Fruit fly (Drosophila melanogaster) whole organism, prepupa: Measurements from ENCODE around the gene colt.
A peak's percentile ranks its signal among the peaks of the same experiment; 100 is the strongest.

ENCODE experiments used
- Blimp-1 ChIP-seq: fragments of 200-800 bp; sonication (Bioruptor generic); optimal IDR thresholded peaks from 3 replicates; lab custom pipeline; 2017; ENCODE audit warnings: missing biosample characterization, missing genetic modification characterization, mild to moderate bottlenecking, moderate library complexity, missing genetic modification reagents
- CG10631 ChIP-seq: fragments of 200-800 bp; sonication (Bioruptor generic); optimal IDR thresholded peaks from 2 replicates; lab custom pipeline; 2016; ENCODE audit warnings: missing biosample characterization, missing genetic modification characterization
- CG10669 ChIP-seq: fragments of 200-800 bp; sonication (Bioruptor generic); optimal IDR thresholded peaks from 3 replicates; lab custom pipeline; 2018; ENCODE audit warnings: missing biosample characterization, mild to moderate bottlenecking, missing genetic modification characterization, moderate library complexity
- CG11294 ChIP-seq: fragments of 200-800 bp; sonication (Bioruptor generic); IDR thresholded peaks from 2 replicates; pipeline ENCODE4 v1.3.6; 2022; ENCODE audit warnings: missing biosample characterization, missing genetic modification characterization
- CG11762 ChIP-seq: fragments of 200-800 bp; sonication (Bioruptor generic); optimal IDR thresholded peaks from 3 replicates; lab custom pipeline; 2016; ENCODE audit warnings: missing biosample characterization, missing genetic modification characterization; ENCODE audit not compliant: insufficient read depth
- CG15336 ChIP-seq: fragments of 200-800 bp; sonication (Bioruptor generic); IDR thresholded peaks from 2 replicates; pipeline ENCODE4 v1.3.6; 2022; ENCODE audit warnings: missing biosample characterization, missing genetic modification characterization
- CG1621 ChIP-seq: fragments of 200-800 bp; sonication (Bioruptor generic); optimal IDR thresholded peaks from 3 replicates; lab custom pipeline; 2018; ENCODE audit warnings: missing biosample characterization, mild to moderate bottlenecking, missing genetic modification characterization
- CG16779 ChIP-seq: fragments of 200-800 bp; sonication (Bioruptor generic); optimal IDR thresholded peaks from 3 replicates; lab custom pipeline; 2017; ENCODE audit warnings: missing biosample characterization, mild to moderate bottlenecking, missing genetic modification characterization
- CG3032 ChIP-seq: fragments of 200-800 bp; optimal IDR thresholded peaks from 2 replicates; lab custom pipeline; 2019; ENCODE audit warnings: missing biosample characterization, mild to moderate bottlenecking, missing genetic modification characterization, moderate library complexity
- CG31627 ChIP-seq: fragments of 200-800 bp; sonication (Bioruptor generic); optimal IDR thresholded peaks from 3 replicates; lab custom pipeline; 2016; ENCODE audit warnings: missing biosample characterization, missing genetic modification characterization
- CG32006 ChIP-seq: fragments of 200-800 bp; sonication (Bioruptor generic); optimal IDR thresholded peaks from 3 replicates; lab custom pipeline; 2017; ENCODE audit warnings: missing biosample characterization, mild to moderate bottlenecking, missing genetic modification characterization
- CG34406 ChIP-seq: fragments of 200-800 bp; sonication (Bioruptor generic); optimal IDR thresholded peaks from 3 replicates; lab custom pipeline; 2016; ENCODE audit warnings: missing biosample characterization, missing genetic modification characterization
- CG4318 ChIP-seq: fragments of 200-800 bp; sonication (Bioruptor generic); optimal IDR thresholded peaks from 3 replicates; lab custom pipeline; 2017; ENCODE audit warnings: missing biosample characterization, mild to moderate bottlenecking, missing genetic modification characterization
- CG6163 ChIP-seq: fragments of 200-800 bp; sonication (Bioruptor generic); IDR thresholded peaks from 3 replicates; pipeline ENCODE4 v1.3.6; 2022; ENCODE audit warnings: missing biosample characterization, missing genetic modification characterization
- CG6808 ChIP-seq: fragments of 200-800 bp; sonication (Bioruptor generic); optimal IDR thresholded peaks from 3 replicates; lab custom pipeline; 2017; ENCODE audit warnings: missing biosample characterization, missing genetic modification characterization, mild to moderate bottlenecking, moderate library complexity, missing genetic modification reagents
- CG6854 ChIP-seq: fragments of 200-800 bp; sonication (Bioruptor generic); optimal IDR thresholded peaks from 2 replicates; lab custom pipeline; 2017; ENCODE audit warnings: missing biosample characterization, mild to moderate bottlenecking, missing genetic modification characterization
- CG8119 ChIP-seq: fragments of 200-800 bp; sonication (Bioruptor generic); IDR thresholded peaks from 3 replicates; pipeline ENCODE4 v1.3.6; 2022; ENCODE audit warnings: missing biosample characterization, missing genetic modification characterization
- CG8632 ChIP-seq: fragments of 200-800 bp; sonication (Bioruptor generic); optimal IDR thresholded peaks from 3 replicates; lab custom pipeline; 2016; ENCODE audit warnings: missing biosample characterization, missing genetic modification characterization
- CG9139 ChIP-seq: fragments of 200-800 bp; sonication (Bioruptor generic); optimal IDR thresholded peaks from 3 replicates; lab custom pipeline; 2017; ENCODE audit warnings: missing biosample characterization, mild to moderate bottlenecking, missing genetic modification characterization
- Eip75B ChIP-seq: fragments of 200-800 bp; sonication (Bioruptor generic); optimal IDR thresholded peaks from 3 replicates; lab custom pipeline; 2016; ENCODE audit warnings: missing biosample characterization, missing genetic modification characterization
- Eip78C ChIP-seq: fragments of 200-800 bp; sonication (Bioruptor generic); peaks from one replicate; lab custom pipeline; 2016; ENCODE audit warnings: missing biosample characterization, missing genetic modification characterization
- Eip93F ChIP-seq: fragments of 200-800 bp; sonication (Bioruptor generic); optimal IDR thresholded peaks from 2 replicates; lab custom pipeline; 2016; ENCODE audit warnings: missing biosample characterization, mild to moderate bottlenecking, missing genetic modification characterization
- Ets96B ChIP-seq: fragments of 200-800 bp; optimal IDR thresholded peaks from 2 replicates; lab custom pipeline; 2019; ENCODE audit warnings: missing biosample characterization, mild to moderate bottlenecking, missing genetic modification characterization, moderate library complexity
- Gug ChIP-seq: fragments of 200-800 bp; sonication (Bioruptor generic); IDR thresholded peaks from 2 replicates; pipeline ENCODE4 v1.3.6; 2022; ENCODE audit warnings: missing biosample characterization, missing genetic modification characterization
- Hr38 ChIP-seq: sonication (Bioruptor generic); optimal IDR thresholded peaks from 2 replicates; lab custom pipeline; 2016; ENCODE audit warnings: missing biosample characterization, missing genetic modification characterization
- Hr39 ChIP-seq: fragments of 200-800 bp; sonication (Bioruptor generic); optimal IDR thresholded peaks from 2 replicates; lab custom pipeline; 2016; ENCODE audit warnings: missing biosample characterization, missing genetic modification characterization
- Hr4 ChIP-seq: fragments of 200-800 bp; sonication (Bioruptor generic); optimal IDR thresholded peaks from 3 replicates; lab custom pipeline; 2016; ENCODE audit warnings: missing biosample characterization, missing genetic modification characterization
- Lpt ChIP-seq: fragments of 200-800 bp; sonication (Bioruptor generic); optimal IDR thresholded peaks from 3 replicates; lab custom pipeline; 2016; ENCODE audit warnings: missing biosample characterization, missing genetic modification characterization
- Met ChIP-seq: fragments of 200-800 bp; sonication (Bioruptor generic); optimal IDR thresholded peaks from 3 replicates; lab custom pipeline; 2016; ENCODE audit warnings: missing biosample characterization, missing genetic modification characterization
- Smox ChIP-seq: fragments of 200-800 bp; sonication (Bioruptor generic); optimal IDR thresholded peaks from 3 replicates; lab custom pipeline; 2016; ENCODE audit warnings: missing biosample characterization, missing genetic modification characterization
- Sox102F ChIP-seq: fragments of 200-800 bp; sonication (Bioruptor generic); optimal IDR thresholded peaks from 2 replicates; lab custom pipeline; 2016; ENCODE audit warnings: missing biosample characterization, mild to moderate bottlenecking, missing genetic modification characterization
- Sox14 ChIP-seq: fragments of 200-800 bp; sonication (Bioruptor generic); optimal IDR thresholded peaks from 3 replicates; lab custom pipeline; 2016; ENCODE audit warnings: missing biosample characterization, missing genetic modification characterization
- Sox15 ChIP-seq: fragments of 200-800 bp; sonication (Bioruptor generic); optimal IDR thresholded peaks from 3 replicates; lab custom pipeline; 2016; ENCODE audit warnings: missing biosample characterization, missing genetic modification characterization
- cyc ChIP-seq: fragments of 200-800 bp; sonication (Bioruptor generic); optimal IDR thresholded peaks from 3 replicates; lab custom pipeline; 2016; ENCODE audit warnings: missing biosample characterization, missing genetic modification characterization
- eg ChIP-seq: fragments of 200-800 bp; sonication (Bioruptor generic); IDR thresholded peaks from 3 replicates; pipeline ENCODE4 v1.3.6; 2022; ENCODE audit warnings: missing biosample characterization, missing genetic modification characterization
- esn ChIP-seq: fragments of 200-800 bp; sonication (Bioruptor generic); optimal IDR thresholded peaks from 2 replicates; lab custom pipeline; 2016; ENCODE audit warnings: missing biosample characterization, mild to moderate bottlenecking, missing genetic modification characterization, moderate library complexity
- fd59A ChIP-seq: fragments of 200-800 bp; sonication (Bioruptor generic); optimal IDR thresholded peaks from 2 replicates; lab custom pipeline; 2017; ENCODE audit warnings: missing biosample characterization, mild to moderate bottlenecking, missing genetic modification characterization, missing genetic modification reagents
- fkh ChIP-seq: fragments of 200-800 bp; sonication (Bioruptor generic); optimal IDR thresholded peaks from 3 replicates; lab custom pipeline; 2017; ENCODE audit warnings: missing biosample characterization, mild to moderate bottlenecking, missing genetic modification characterization, moderate library complexity
- lz ChIP-seq: fragments of 200-800 bp; sonication (Bioruptor generic); optimal IDR thresholded peaks from 3 replicates; lab custom pipeline; 2016; ENCODE audit warnings: missing biosample characterization, missing genetic modification characterization
- pdm3 ChIP-seq: fragments of 200-800 bp; sonication (Bioruptor generic); optimal IDR thresholded peaks from 3 replicates; lab custom pipeline; 2016; ENCODE audit warnings: missing biosample characterization, missing genetic modification characterization
- salr ChIP-seq, 2 experiments: fragments of 200-800 bp; sonication (Bioruptor generic); optimal IDR thresholded peaks; 3 replicates each; lab custom pipeline; 2016 to 2018; ENCODE audit warnings: missing biosample characterization in 2 of 2, missing genetic modification characterization in 2 of 2, mild to moderate bottlenecking in 1 of 2
- spab ChIP-seq: fragments of 200-800 bp; sonication (Bioruptor generic); optimal IDR thresholded peaks from 2 replicates; lab custom pipeline; 2017; ENCODE audit warnings: missing biosample characterization, mild to moderate bottlenecking, missing genetic modification characterization, missing genetic modification reagents
- ss ChIP-seq, 2 experiments: fragments of 200-800 bp; sonication (Bioruptor generic); optimal IDR thresholded peaks; 2 replicates in 1 of 2; 3 replicates in 1 of 2; lab custom pipeline; 2017 to 2018; ENCODE audit warnings: mild to moderate bottlenecking in 2 of 2, missing biosample characterization in 2 of 2, missing genetic modification characterization in 2 of 2, moderate library complexity in 1 of 2
- svp ChIP-seq: fragments of 200-800 bp; sonication (Bioruptor generic); peaks from one replicate; lab custom pipeline; 2016; ENCODE audit warnings: missing biosample characterization, missing genetic modification characterization
- topi ChIP-seq: fragments of 200-800 bp; sonication (Bioruptor generic); optimal IDR thresholded peaks from 3 replicates; lab custom pipeline; 2016; ENCODE audit warnings: missing biosample characterization, missing genetic modification characterization
- vri ChIP-seq: fragments of 200-800 bp; sonication (Bioruptor generic); optimal IDR thresholded peaks from 3 replicates; lab custom pipeline; 2016; ENCODE audit warnings: missing biosample characterization, mild to moderate bottlenecking, missing genetic modification characterization

Gene colt

dm6 chr2L:2806190-2806763, 36.4 kb upstream of the colt start (continued):
- no peak for TF ChIP-seq lz (GFP tag; lab: Kevin White, UChicago)
- TF ChIP-seq Sox14 (GFP tag; lab: Kevin White, UChicago) = peak; percentile 21
- TF ChIP-seq Hr4 (GFP tag; lab: Kevin White, UChicago) = no peak
- TF ChIP-seq fkh (GFP tag; lab: Kevin White, UChicago) = no peak
- TF ChIP-seq fd59A = no peak
- TF ChIP-seq cyc (GFP tag; lab: Kevin White, UChicago) = no peak
- TF ChIP-seq CG10631 (GFP tag; lab: Kevin White, UChicago) = no peak
- peak; percentile 9 for TF ChIP-seq CG32006
- peak; percentile 88 for TF ChIP-seq svp (GFP tag; lab: Kevin White, UChicago)
- no peak for TF ChIP-seq Met (GFP tag; lab: Kevin White, UChicago)
- TF ChIP-seq ss (GFP tag; optimal IDR thresholded peaks at IDR 0.05; lab: Kevin White, UChicago) = peak; percentile 90 to 91
- no peak for TF ChIP-seq CG11762 (GFP tag; lab: Kevin White, UChicago)

dm6 chr2L:2804634-2805311, 34.9 kb upstream of the colt start, which contains the start of gene daw:
Gene daw, plus strand, starts transcription at chr2L:2805261.
- TF ChIP-seq Blimp-1 (GFP tag; lab: Kevin White, UChicago) = peak; percentile 41
- no peak for TF ChIP-seq fd59A
- TF ChIP-seq CG3032 = no peak
- TF ChIP-seq Sox102F (GFP tag; lab: Kevin White, UChicago) = peak; percentile 59
- peak; percentile 2 for TF ChIP-seq esn (GFP tag; lab: Kevin White, UChicago)
- TF ChIP-seq CG31627 (GFP tag; lab: Kevin White, UChicago) = no peak
- no peak for TF ChIP-seq lz (GFP tag; lab: Kevin White, UChicago)
- peak; percentile 28 for TF ChIP-seq vri
- no peak for TF ChIP-seq Hr39 (GFP tag; lab: Kevin White, UChicago)
- no peak for TF ChIP-seq CG34406 (GFP tag; lab: Kevin White, UChicago)
- TF ChIP-seq CG11294 (GFP tag; lab: Robert Waterston, UW) = no peak
- TF ChIP-seq CG6808 = peak; percentile 81
- TF ChIP-seq topi (GFP tag; lab: Kevin White, UChicago) = peak; percentile 59
- TF ChIP-seq Eip78C = peak; percentile 76
- no peak for TF ChIP-seq CG8632 (GFP tag; lab: Kevin White, UChicago)
- no peak for TF ChIP-seq fkh (GFP tag; lab: Kevin White, UChicago)
- peak; percentile 89 for TF ChIP-seq svp (GFP tag; lab: Kevin White, UChicago)
- peak; percentile 2 for TF ChIP-seq CG32006
- TF ChIP-seq Eip75B (GFP tag; lab: Kevin White, UChicago) = peak; percentile 30
- no peak for TF ChIP-seq Hr4 (GFP tag; lab: Kevin White, UChicago)
- TF ChIP-seq CG15336 = peak; percentile 51; the same call in 1 of the 2 replicates
- TF ChIP-seq Met (GFP tag; lab: Kevin White, UChicago) = peak; percentile 38
- no peak for TF ChIP-seq CG4318 (GFP tag; lab: Kevin White, UChicago)
- peak; percentile 58 for TF ChIP-seq CG10669 (GFP tag; lab: Kevin White, UChicago)
- TF ChIP-seq spab (GFP tag; lab: Kevin White, UChicago) = peak; percentile 73
- TF ChIP-seq Gug = no peak
- TF ChIP-seq Smox (GFP tag; lab: Kevin White, UChicago) = peak; percentile 10
- TF ChIP-seq Hr38 = no peak
- TF ChIP-seq eg = peak; percentile 52; the same call in 1 of the 3 replicates
- TF ChIP-seq CG1621 (tag; lab: Kevin White, UChicago) = peak; percentile 64
- TF ChIP-seq Sox14 (GFP tag; lab: Kevin White, UChicago) = peak; percentile 38
- peak in 1 of 2 experiments; percentile 21 for TF ChIP-seq salr (GFP tag; optimal IDR thresholded peaks at IDR 0.05; lab: Kevin White, UChicago)
- TF ChIP-seq CG8119 (GFP tag; lab: Robert Waterston, UW) = peak; percentile 63
- TF ChIP-seq pdm3 (GFP tag; lab: Kevin White, UChicago) = peak; percentile 11
- peak; percentile 49 for TF ChIP-seq Ets96B (tag; lab: Kevin White, UChicago)
- peak; percentile 89 for TF ChIP-seq CG6854 (GFP tag; lab: Kevin White, UChicago)
- peak; percentile 83 for TF ChIP-seq Eip93F
- peak; percentile 6 for TF ChIP-seq Lpt
- peak; percentile 76 for TF ChIP-seq CG16779 (tag; lab: Kevin White, UChicago)
- TF ChIP-seq CG6163 = peak; percentile 60; the same call in 2 of the 3 replicates
- TF ChIP-seq Sox15 (GFP tag; lab: Kevin White, UChicago) = no peak
- peak; percentile 12 for TF ChIP-seq CG11762 (GFP tag; lab: Kevin White, UChicago)
- TF ChIP-seq CG9139 = peak; percentile 90
